Fruit fly (Drosophila melanogaster): ENCODE data around the gene Smyd3.
A peak's percentile ranks its signal among the peaks of the same experiment; 100 is the strongest.

Gene Smyd3

dm6 chrX:2647472-2647883 is 38.8 kb upstream of the Smyd3 start (continued):
- TF ChIP-seq amos (GFP tag; IDR thresholded peaks at IDR 0.05; ENCODE audit: partially characterized antibody) (no peak), CG31388 (GFP tag; optimal IDR thresholded peaks at IDR 0.05) (no peak), hkb (optimal IDR thresholded peaks at IDR 0.05) (no peak), hkb (GFP tag; IDR thresholded peaks at IDR 0.05) (peak; percentile 75), CG12744 (GFP tag; optimal IDR thresholded peaks at IDR 0.05) (peak; percentile 38), D19B (GFP tag; optimal IDR thresholded peaks at IDR 0.05) (no peak), Tbp (GFP tag; optimal IDR thresholded peaks at IDR 0.05) (no peak), CG17802 (tag; optimal IDR thresholded peaks at IDR 0.05) (no peak), Dip3 (GFP tag; optimal IDR thresholded peaks at IDR 0.05) (peak; percentile 16), CG10209 (GFP tag; optimal IDR thresholded peaks at IDR 0.05) (peak; percentile 52), CoRest (tag; optimal IDR thresholded peaks at IDR 0.05) (peak; percentile 68), CG4424 (GFP tag; optimal IDR thresholded peaks at IDR 0.05) (peak; percentile 62), CG8924 (tag; optimal IDR thresholded peaks at IDR 0.05) (peak; percentile 73), D (optimal IDR thresholded peaks at IDR 0.05) (no peak), D (GFP tag; optimal IDR thresholded peaks at IDR 0.05) (peak; percentile 34), otp (GFP tag; IDR thresholded peaks at IDR 0.05) (0 out of 3 replicates have a peak, but pooled peaks have one; percentile 53), CG9437 (GFP tag; optimal IDR thresholded peaks at IDR 0.05) (no peak), CG18476 (GFP tag; optimal IDR thresholded peaks at IDR 0.05) (peak; percentile 28), Optix (GFP tag; IDR thresholded peaks at IDR 0.05) (0 out of 3 replicates have a peak, but pooled peaks have one; percentile 20), YL-1 (GFP tag; optimal IDR thresholded peaks at IDR 0.05) (no peak), CG11247 (GFP tag; IDR thresholded peaks at IDR 0.05) (no peak), NC2α (GFP tag; optimal IDR thresholded peaks at IDR 0.05) (no peak), nmo (GFP tag; optimal IDR thresholded peaks at IDR 0.05) (peak; percentile 63), CG1603 (tag; optimal IDR thresholded peaks at IDR 0.05) (peak; percentile 84), CG11723 (GFP tag; optimal IDR thresholded peaks at IDR 0.05) (peak; percentile 33), eyg (GFP tag; optimal IDR thresholded peaks at IDR 0.05) (peak; percentile 38), Dll (GFP tag; IDR thresholded peaks at IDR 0.05; ENCODE audit: partially characterized antibody) (no peak), gfzf (GFP tag; optimal IDR thresholded peaks at IDR 0.05) (no peak), al (GFP tag; IDR thresholded peaks at IDR 0.05) (0 out of 2 replicates have a peak, but pooled peaks have one; percentile 11), cas (GFP tag; IDR thresholded peaks at IDR 0.05) (no peak), pum (GFP tag; optimal IDR thresholded peaks at IDR 0.05) (peak; percentile 50), bowl (GFP tag; IDR thresholded peaks at IDR 0.05) (no peak), klu (GFP tag; IDR thresholded peaks at IDR 0.05) (no peak), CG9215 (GFP tag; IDR thresholded peaks at IDR 0.05) (no peak), en (GFP tag; optimal IDR thresholded peaks at IDR 0.05) (peak; percentile 34), tio (GFP tag; optimal IDR thresholded peaks at IDR 0.05) (peak; percentile 46), Xbp1 (GFP tag; optimal IDR thresholded peaks at IDR 0.05) (peak; percentile 65), stc (GFP tag; IDR thresholded peaks at IDR 0.05) (no peak; the same call in 1 of the 2 replicates), pita (GFP tag; optimal IDR thresholded peaks at IDR 0.05) (no peak), Hey (tag; optimal IDR thresholded peaks at IDR 0.05) (peak; percentile 12), BEAF-32 (GFP tag; optimal IDR thresholded peaks at IDR 0.05) (no peak), CG10267 (tag; optimal IDR thresholded peaks at IDR 0.05) (peak; percentile 50), CG4617 (GFP tag; optimal IDR thresholded peaks at IDR 0.05; ENCODE audit: borderline replicate concordance) (no peak), HmgD (GFP tag; optimal IDR thresholded peaks at IDR 0.05) (no peak), CG2116 (GFP tag; optimal IDR thresholded peaks at IDR 0.05) (no peak), dysf (GFP tag; IDR thresholded peaks at IDR 0.05) (peak; percentile 72), sim (GFP tag; IDR thresholded peaks at IDR 0.05) (0 out of 2 replicates have a peak, but pooled peaks have one; percentile 30), CG14014 (GFP tag; IDR thresholded peaks at IDR 0.05) (peak; percentile 50; the same call in 1 of the 2 replicates), crc (GFP tag; optimal IDR thresholded peaks at IDR 0.05) (peak; percentile 16), CG6765 (GFP tag; optimal IDR thresholded peaks at IDR 0.05) (peak; percentile 54), CG7357 (GFP tag; IDR thresholded peaks at IDR 0.05) (no peak), so (GFP tag; IDR thresholded peaks at IDR 0.05) (0 out of 3 replicates have a peak, but pooled peaks have one; percentile 32)
